Worm (Caenorhabditis elegans): Measurements from ENCODE around the gene srh-172.

DNA sequence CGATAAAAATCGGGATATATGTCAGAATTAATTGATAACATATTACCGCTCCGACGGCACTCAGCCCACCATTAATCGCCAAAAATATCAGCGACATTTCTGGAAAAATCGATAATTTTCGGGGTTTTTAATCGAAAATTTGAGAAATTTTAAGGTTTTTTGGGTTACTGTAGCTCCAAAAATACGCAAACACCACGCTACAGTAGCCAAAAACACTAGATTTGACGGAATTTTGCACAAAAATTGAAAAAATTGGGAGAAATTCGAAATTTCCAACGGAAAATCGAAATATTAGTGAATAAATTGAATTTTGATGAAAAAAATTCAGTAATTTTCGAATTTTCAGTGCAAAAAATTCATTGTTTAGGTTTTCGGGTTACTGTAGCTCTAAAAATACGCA lies 24.6 kb upstream of the srh-172 start, which contains the start of gene algn-7:
- TF ChIP-seq snpc-4 (tag; optimal IDR thresholded peaks at IDR 0.05) (no peak), zag-1 (tag; optimal IDR thresholded peaks at IDR 0.05) (no peak), ztf-11 (tag; optimal IDR thresholded peaks at IDR 0.05) (no peak), mdl-1 (tag; optimal IDR thresholded peaks at IDR 0.05) (no peak), blmp-1 (tag; optimal IDR thresholded peaks at IDR 0.05; ENCODE audit: insufficient read depth) (no peak), gmeb-1 (tag; optimal IDR thresholded peaks at IDR 0.05) (no peak)
